Worm (Caenorhabditis elegans): ENCODE results near the gene pals-40.

Gene pals-40

DNA sequence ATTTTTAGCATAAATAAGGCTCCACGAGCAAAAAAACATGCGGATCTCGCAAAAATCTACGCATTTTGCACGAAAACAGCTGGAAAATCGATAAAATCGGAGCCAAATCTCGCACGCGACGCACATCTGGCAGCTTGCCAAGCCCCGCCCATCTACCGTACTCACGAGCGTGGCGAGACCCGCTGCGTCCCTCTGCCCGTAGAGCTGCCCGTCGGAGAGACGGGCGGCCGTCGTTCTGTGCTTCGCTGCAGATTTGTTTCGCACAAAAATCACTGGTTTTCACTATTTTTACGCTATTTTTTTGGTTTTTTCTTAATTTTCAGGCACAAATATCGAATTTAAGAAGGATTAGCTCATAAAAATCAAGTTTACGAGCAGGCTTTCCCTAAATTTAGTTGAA is 40.9 kb upstream of the pals-40 start (continued):
- TF ChIP-seq dmd-9 (GFP tag; IDR thresholded peaks at IDR 0.05) (0 out of 2 replicates have a peak, but pooled peaks have one; percentile 64), jun-1 (tag; optimal IDR thresholded peaks at IDR 0.05) (peak; percentile 54), nhr-76 (tag; optimal IDR thresholded peaks at IDR 0.05) (no peak), nhr-77 (tag; optimal IDR thresholded peaks at IDR 0.05) (peak; percentile 87), lin-39 (tag; optimal IDR thresholded peaks at IDR 0.05) (no peak), mep-1 (tag; optimal IDR thresholded peaks at IDR 0.05) (peak; percentile 91), hlh-30 (tag; optimal IDR thresholded peaks at IDR 0.05; ENCODE audit: insufficient read depth) (peak; percentile 83), egl-43 (GFP tag; IDR thresholded peaks at IDR 0.05) (peak; percentile 63)

DNA sequence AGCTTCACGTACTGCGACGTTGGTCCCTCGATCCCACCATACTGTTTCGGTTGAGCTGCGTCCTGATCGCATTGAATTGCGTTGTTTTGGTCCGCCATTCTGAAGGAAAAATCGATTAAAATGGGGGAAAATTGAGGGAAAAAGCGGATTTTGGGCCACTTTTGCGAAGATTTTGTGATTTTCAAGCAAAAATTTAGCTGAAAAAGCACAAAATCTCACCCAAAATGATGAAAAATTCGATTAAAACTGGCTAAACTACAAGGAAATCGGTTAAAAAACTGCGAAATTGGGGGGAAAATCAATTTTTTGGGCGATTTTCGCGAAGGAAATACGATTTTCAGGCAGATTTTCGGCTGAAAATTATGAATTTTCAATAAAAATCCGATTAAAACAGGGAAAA is 39.3 kb upstream of the pals-40 start, which contains the start of gene elc-1:
Gene elc-1, minus strand, starts transcription at position 101 of the 400 bp plus-strand sequence.
- TF ChIP-seq aha-1 (tag): peak; percentile 87
- no peak for TF ChIP-seq nhr-41 (GFP tag; IDR thresholded peaks at IDR 0.05)

DNA sequence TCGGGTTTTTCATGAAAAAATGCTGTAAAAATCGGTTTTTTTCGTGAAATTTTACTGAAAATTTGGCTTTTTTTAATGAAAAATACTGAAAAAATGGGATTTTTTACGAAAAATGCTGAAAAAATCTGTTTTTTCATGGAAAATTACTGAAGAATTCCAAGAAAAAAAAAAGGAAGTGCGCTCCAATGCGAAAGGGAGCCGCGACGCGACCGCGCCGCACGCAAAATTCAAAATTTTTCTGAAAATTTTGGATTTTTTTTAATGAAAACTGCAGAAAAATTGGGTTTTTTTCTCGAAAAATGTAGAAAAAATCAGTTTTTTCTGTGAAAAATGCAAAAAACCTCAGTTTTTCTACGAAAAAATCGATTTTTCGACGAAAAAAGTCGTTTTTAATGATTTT is 38.8 kb upstream of the pals-40 start:
- TF ChIP-seq lin-38 (GFP tag; IDR thresholded peaks at IDR 0.05): peak; percentile 61
- no peak for TF ChIP-seq nhr-10 (tag; optimal IDR thresholded peaks at IDR 0.05)

DNA sequence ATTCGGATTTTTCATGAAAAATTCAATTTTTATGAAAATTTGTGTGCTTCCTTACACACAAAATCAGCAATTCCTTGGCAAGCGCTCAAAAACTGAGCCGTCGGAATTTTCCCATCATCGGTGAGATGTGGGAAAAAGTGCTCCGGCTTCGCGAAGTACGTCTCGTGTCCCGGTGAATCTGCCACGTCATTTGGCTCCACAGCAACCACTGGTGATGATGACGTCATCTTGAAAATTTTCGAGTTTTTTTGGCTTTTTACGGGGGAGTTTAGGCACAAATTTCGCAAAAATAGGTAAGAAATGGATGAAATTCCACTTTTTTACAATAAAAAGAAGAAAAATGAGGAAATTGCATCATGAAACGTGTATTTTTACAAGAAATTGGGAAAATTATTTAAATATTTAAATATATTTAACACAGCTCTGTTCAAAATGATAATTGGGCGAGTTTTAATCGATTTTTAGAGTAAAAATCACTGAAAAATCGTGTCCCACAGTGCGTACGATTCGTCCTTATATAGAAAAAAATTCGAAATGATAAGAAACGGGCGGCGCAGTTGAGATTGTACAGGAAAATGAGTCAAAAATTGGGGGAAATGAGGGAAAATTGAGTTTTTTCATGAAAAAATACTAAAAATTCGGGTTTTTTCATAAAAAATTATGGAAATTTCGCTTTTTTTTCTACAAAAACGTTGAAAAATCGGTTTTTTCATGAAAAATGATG is 36.2 kb upstream of the pals-40 start, which contains the start of gene Y82E9BR.14:
Gene Y82E9BR.14, minus strand, starts transcription at position 227 of the 724 bp plus-strand sequence.
- no peak for TF ChIP-seq daf-12 (tag; optimal IDR thresholded peaks at IDR 0.05)
- no peak for TF ChIP-seq jun-1 (tag; optimal IDR thresholded peaks at IDR 0.05)
- no peak for TF ChIP-seq nhr-10 (tag; optimal IDR thresholded peaks at IDR 0.05)
- TF ChIP-seq F37D6.2 (tag; optimal IDR thresholded peaks at IDR 0.05): no peak
- no peak for TF ChIP-seq fos-1 (tag; optimal IDR thresholded peaks at IDR 0.05)
- no peak for TF ChIP-seq ceh-32 (tag; optimal IDR thresholded peaks at IDR 0.05; ENCODE audit: poor library complexity)
- no peak for TF ChIP-seq madf-9 (GFP tag; conservative IDR thresholded peaks at IDR 0.05)
- no peak for TF ChIP-seq nhr-48 (tag; optimal IDR thresholded peaks at IDR 0.05)
- TF ChIP-seq arid-1 (GFP tag; conservative IDR thresholded peaks at IDR 0.05): no peak; the same call in 1 of the 2 replicates
- no peak for TF ChIP-seq daf-16 (GFP tag; optimal IDR thresholded peaks at IDR 0.05)
- TF ChIP-seq daf-16 (tag; optimal IDR thresholded peaks at IDR 0.05): peak; percentile 18
- TF ChIP-seq snpc-4 (tag; optimal IDR thresholded peaks at IDR 0.05): no peak
- no peak for TF ChIP-seq set-16 (GFP tag; IDR thresholded peaks at IDR 0.05)
- TF ChIP-seq nhr-28 (tag; optimal IDR thresholded peaks at IDR 0.05): peak; percentile 20
- TF ChIP-seq Y105C5A.15 (GFP tag; IDR thresholded peaks at IDR 0.05): no peak
- TF ChIP-seq F26F4.8 (GFP tag; conservative IDR thresholded peaks at IDR 0.05): no peak
- no peak for TF ChIP-seq Y75B8A.6 (GFP tag; IDR thresholded peaks at IDR 0.05)
- TF ChIP-seq dmd-9 (GFP tag; IDR thresholded peaks at IDR 0.05): no peak
- no peak for TF ChIP-seq mep-1 (tag; optimal IDR thresholded peaks at IDR 0.05)
- no peak for TF ChIP-seq dve-1 (tag; optimal IDR thresholded peaks at IDR 0.05; ENCODE audit: insufficient read depth)
- TF ChIP-seq fkh-10 (GFP tag; optimal IDR thresholded peaks at IDR 0.05): no peak
- no peak for TF ChIP-seq F49E8.2 (tag; optimal IDR thresholded peaks at IDR 0.05; ENCODE audit: borderline replicate concordance)
- TF ChIP-seq duxl-1 (tag; optimal IDR thresholded peaks at IDR 0.05; ENCODE audit: poor library complexity): no peak
- no peak for TF ChIP-seq dpl-1 (GFP tag; optimal IDR thresholded peaks at IDR 0.05)
- TF ChIP-seq nhr-25 (tag; optimal IDR thresholded peaks at IDR 0.05; ENCODE audit: borderline replicate concordance, insufficient read depth): no peak
- peak; percentile 13 for TF ChIP-seq ama-1 (optimal IDR thresholded peaks at IDR 0.05)
- no peak for TF ChIP-seq ztf-11 (tag; optimal IDR thresholded peaks at IDR 0.05)
- peak; percentile 14 for TF ChIP-seq T20F7.1 (GFP tag; optimal IDR thresholded peaks at IDR 0.05)
- TF ChIP-seq pqm-1 (tag; optimal IDR thresholded peaks at IDR 0.05): peak; percentile 66

All from whole organism, L4 larva.